Worm (Caenorhabditis elegans): ENCODE results near the gene K05F6.4.

DNA sequence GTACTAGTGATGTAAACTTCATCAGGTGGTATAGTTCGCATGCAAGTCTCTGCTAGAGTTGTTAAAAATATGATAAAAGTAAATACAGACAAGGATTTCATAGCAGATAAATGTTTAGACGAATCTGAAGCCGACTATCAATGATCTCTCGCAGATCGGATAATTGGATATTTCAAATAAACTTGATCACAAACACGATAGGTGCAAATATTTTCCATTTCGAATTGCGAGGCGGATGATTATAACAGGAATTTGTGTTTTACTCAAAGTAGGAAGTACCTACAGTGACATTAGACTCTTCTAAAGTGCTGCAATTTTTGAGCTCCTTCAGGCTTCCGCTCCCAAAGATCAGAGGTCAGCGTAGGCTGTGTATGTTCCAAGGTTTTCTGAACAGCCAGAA, 46.6 kb downstream of the K05F6.4 start, which contains the start of gene T07H3.7:
- TF ChIP-seq ceh-28 (tag; optimal IDR thresholded peaks at IDR 0.05): no peak
- no peak for TF ChIP-seq ztf-11 (tag; optimal IDR thresholded peaks at IDR 0.05)
- no peak for TF ChIP-seq mml-1 (tag; optimal IDR thresholded peaks at IDR 0.05)
- TF ChIP-seq skn-1 (tag; optimal IDR thresholded peaks at IDR 0.05): no peak
- TF ChIP-seq nhr-12 (tag; optimal IDR thresholded peaks at IDR 0.05): no peak
- TF ChIP-seq daf-12 (tag; optimal IDR thresholded peaks at IDR 0.05): no peak
- no peak for TF ChIP-seq fkh-2 (tag; optimal IDR thresholded peaks at IDR 0.05)
- no peak for TF ChIP-seq fos-1 (tag; optimal IDR thresholded peaks at IDR 0.05)
- no peak for TF ChIP-seq snpc-4 (tag; optimal IDR thresholded peaks at IDR 0.05)
- no peak for TF ChIP-seq nhr-25 (tag; optimal IDR thresholded peaks at IDR 0.05)
- TF ChIP-seq lin-39 (tag; optimal IDR thresholded peaks at IDR 0.05): no peak
- TF ChIP-seq elt-3 (tag; optimal IDR thresholded peaks at IDR 0.05): no peak
- no peak for TF ChIP-seq tbx-2 (tag; optimal IDR thresholded peaks at IDR 0.05)

Data from whole organism, L3 larva.